Fruit fly (Drosophila melanogaster): ENCODE results near the gene CG34002.

DNA sequence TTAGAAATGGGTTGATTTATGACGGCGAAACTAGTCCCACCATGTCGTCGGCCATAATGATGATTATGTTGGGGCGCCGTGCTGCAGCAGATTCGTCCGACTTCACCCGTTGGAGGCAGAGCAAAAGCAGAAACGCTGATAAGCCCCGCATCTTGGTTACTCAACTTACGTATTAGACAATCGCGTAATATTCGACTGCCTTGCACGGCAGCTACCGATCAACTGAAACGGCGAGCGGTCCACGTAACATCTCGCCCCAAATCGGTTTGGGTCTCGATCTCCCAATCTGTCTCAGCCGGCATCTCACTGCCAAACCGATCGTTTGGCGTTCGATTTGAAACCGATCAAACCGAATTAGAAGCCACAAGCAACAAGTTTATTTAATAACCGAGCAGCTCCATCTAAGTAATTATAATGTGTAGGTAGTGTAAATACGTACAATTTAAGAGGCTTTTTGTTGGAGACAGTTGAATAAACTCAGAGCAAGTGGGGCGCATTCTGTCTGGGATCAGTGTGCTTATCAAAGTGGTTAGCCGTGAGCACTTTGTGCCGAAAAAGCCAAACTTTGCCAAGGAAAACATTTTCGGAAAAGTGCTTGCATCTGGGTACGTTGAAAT lies 49.6 kb upstream of the CG34002 start, which contains the start of gene CG32191:
- TF ChIP-seq CG8478 (optimal IDR thresholded peaks at IDR 0.05) (no peak), CTCF (optimal IDR thresholded peaks at IDR 0.05) (no peak)

Measured in S2 (cell line).